Fruit fly (Drosophila melanogaster): ENCODE measurements around the gene lmgA.

The lmgA gene

DNA sequence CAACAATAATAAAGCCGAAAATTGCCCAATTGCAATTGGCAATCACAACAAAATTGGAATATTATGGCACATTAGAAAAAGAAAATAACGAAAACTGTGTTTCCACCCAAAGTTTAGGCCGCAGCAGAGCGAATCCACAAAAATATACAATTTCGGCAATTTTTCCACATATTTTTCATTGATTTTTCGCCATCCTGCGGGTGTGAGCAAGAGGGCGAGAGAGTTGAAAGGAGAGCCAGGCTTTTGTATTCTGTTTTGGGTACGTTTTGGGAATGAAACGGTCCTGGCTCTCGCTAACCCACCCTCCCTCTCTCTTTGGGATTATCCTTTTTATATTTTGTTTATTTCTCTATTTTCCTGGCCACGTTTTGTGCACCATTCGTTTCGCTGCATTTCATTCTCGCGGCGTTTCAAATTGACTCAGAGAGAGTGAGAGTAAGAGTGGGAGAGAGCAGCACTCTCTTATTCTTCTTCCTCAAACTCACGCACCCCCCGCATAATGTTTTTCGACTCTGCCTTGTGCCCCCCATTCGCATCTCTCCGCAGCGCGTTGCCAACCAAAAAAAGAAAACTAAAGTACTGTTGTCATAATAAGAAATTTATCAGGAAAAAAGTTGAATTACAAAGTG is 15.4 kb upstream of the lmgA start:
- TF ChIP-seq CG7101 (tag; optimal IDR thresholded peaks at IDR 0.05) = no peak
- no peak for TF ChIP-seq CG7045 (GFP tag; optimal IDR thresholded peaks at IDR 0.05)
- TF ChIP-seq pad (GFP tag; optimal IDR thresholded peaks at IDR 0.05) = no peak
- no peak for TF ChIP-seq Mnt (GFP tag; optimal IDR thresholded peaks at IDR 0.05)
- TF ChIP-seq CG12768 (GFP tag; optimal IDR thresholded peaks at IDR 0.05) = no peak
- no peak for TF ChIP-seq CG33017 (tag; optimal IDR thresholded peaks at IDR 0.05)
- no peak for TF ChIP-seq bab1 (GFP tag; optimal IDR thresholded peaks at IDR 0.05)
- no peak for TF ChIP-seq CG1620 (GFP tag; optimal IDR thresholded peaks at IDR 0.05)
- no peak for TF ChIP-seq tj (GFP tag; optimal IDR thresholded peaks at IDR 0.05)
- no peak for TF ChIP-seq Hr96 (GFP tag; optimal IDR thresholded peaks at IDR 0.05)
- no peak for TF ChIP-seq cnc (optimal IDR thresholded peaks at IDR 0.05)
- no peak for TF ChIP-seq kay (GFP tag; ENCODE audit: borderline replicate concordance)

DNA sequence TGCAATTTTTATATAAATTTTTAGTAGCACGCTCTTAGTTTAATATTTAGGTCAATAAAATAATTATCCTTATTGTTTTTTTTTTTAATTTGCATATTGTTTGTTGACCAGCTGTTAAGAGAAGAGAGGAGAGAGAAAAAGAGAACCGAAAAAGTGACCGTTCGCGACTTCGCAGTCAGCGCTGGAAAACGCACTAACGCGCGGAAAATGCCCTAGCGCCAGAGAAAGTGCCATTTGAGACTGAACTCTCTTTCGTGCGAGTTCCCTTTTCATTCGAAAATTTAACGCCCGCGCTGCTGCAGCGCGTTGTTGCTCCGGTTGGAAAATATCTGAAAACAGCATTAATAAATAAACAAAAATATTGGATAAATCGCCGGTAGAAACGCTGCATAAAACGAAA is 14.7 kb upstream of the lmgA start:
- no peak for TF ChIP-seq CG33017 (tag; optimal IDR thresholded peaks at IDR 0.05)
- no peak for TF ChIP-seq CG1620 (GFP tag; optimal IDR thresholded peaks at IDR 0.05)
- TF ChIP-seq CG14711 (tag; optimal IDR thresholded peaks at IDR 0.05) = no peak
- TF ChIP-seq tj (GFP tag; optimal IDR thresholded peaks at IDR 0.05) = no peak
- TF ChIP-seq Clk (GFP tag; optimal IDR thresholded peaks at IDR 0.05) = no peak
- no peak for TF ChIP-seq Hr96 (GFP tag; optimal IDR thresholded peaks at IDR 0.05)
- no peak for TF ChIP-seq Crg-1 (GFP tag; optimal IDR thresholded peaks at IDR 0.05)
- TF ChIP-seq Mnt (GFP tag; optimal IDR thresholded peaks at IDR 0.05) = no peak
- no peak for TF ChIP-seq CG12768 (GFP tag; optimal IDR thresholded peaks at IDR 0.05)
- no peak for TF ChIP-seq CG5204 (GFP tag; optimal IDR thresholded peaks at IDR 0.05)

DNA sequence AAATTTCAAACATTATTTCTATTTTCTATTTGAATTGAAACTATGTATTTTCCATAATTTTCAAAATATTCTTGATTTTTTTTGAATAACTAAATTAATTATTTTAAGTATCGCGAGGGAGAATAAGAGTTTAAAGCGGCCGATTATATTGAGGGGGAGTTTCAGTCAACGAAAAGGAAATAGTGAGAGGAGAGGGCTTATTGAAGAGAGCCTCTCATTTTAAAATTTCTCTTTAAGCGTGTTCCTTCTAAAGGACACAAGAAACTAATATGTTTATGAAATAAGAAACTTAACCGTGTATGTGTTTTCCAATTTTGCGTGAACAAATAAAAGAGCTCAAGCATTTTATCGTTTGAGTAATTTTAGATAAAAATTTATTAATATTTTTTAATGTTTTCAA is 14.2 kb upstream of the lmgA start:
- TF ChIP-seq toe (GFP tag; optimal IDR thresholded peaks at IDR 0.05) (no peak), Hr96 (GFP tag; optimal IDR thresholded peaks at IDR 0.05) (no peak), CG5204 (GFP tag; optimal IDR thresholded peaks at IDR 0.05) (no peak), CG33017 (tag; optimal IDR thresholded peaks at IDR 0.05) (no peak), ovo (GFP tag; optimal IDR thresholded peaks at IDR 0.05) (no peak), pad (GFP tag; optimal IDR thresholded peaks at IDR 0.05) (no peak), Mnt (GFP tag; optimal IDR thresholded peaks at IDR 0.05) (no peak), bab1 (GFP tag; optimal IDR thresholded peaks at IDR 0.05) (no peak), CG7045 (GFP tag; optimal IDR thresholded peaks at IDR 0.05) (no peak), CG7101 (tag; optimal IDR thresholded peaks at IDR 0.05) (no peak), Crg-1 (GFP tag; optimal IDR thresholded peaks at IDR 0.05) (no peak), CG1620 (GFP tag; optimal IDR thresholded peaks at IDR 0.05) (no peak), kay (GFP tag; ENCODE audit: borderline replicate concordance) (no peak), CG12768 (GFP tag; optimal IDR thresholded peaks at IDR 0.05) (no peak), cic (GFP tag; optimal IDR thresholded peaks at IDR 0.05) (no peak), CG11617 (GFP tag; optimal IDR thresholded peaks at IDR 0.05) (no peak), Clk (GFP tag; optimal IDR thresholded peaks at IDR 0.05) (no peak), CG14711 (tag; optimal IDR thresholded peaks at IDR 0.05) (no peak), tj (GFP tag; optimal IDR thresholded peaks at IDR 0.05) (no peak), cnc (optimal IDR thresholded peaks at IDR 0.05) (no peak)

DNA sequence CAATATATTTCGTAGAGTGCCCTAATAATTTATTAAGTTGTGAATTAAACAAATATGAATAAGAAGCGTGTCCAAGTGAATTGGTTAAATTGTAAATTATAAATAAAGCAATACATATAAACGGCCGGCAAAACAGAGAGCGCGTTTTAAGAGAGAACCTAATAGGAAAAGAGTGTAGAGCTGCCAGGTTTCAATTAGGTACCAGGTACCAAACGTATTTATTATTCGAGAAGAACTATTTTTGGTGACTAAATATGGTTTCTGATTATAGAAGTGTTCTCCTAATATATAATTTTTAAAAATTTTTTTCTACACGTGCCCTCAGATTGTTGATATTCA is 13.8 kb upstream of the lmgA start:
- TF ChIP-seq toe (GFP tag; optimal IDR thresholded peaks at IDR 0.05) = no peak
- TF ChIP-seq CG14711 (tag; optimal IDR thresholded peaks at IDR 0.05) = peak; percentile 46
- no peak for TF ChIP-seq cic (GFP tag; optimal IDR thresholded peaks at IDR 0.05)
- TF ChIP-seq Clk (GFP tag; optimal IDR thresholded peaks at IDR 0.05) = no peak

DNA sequence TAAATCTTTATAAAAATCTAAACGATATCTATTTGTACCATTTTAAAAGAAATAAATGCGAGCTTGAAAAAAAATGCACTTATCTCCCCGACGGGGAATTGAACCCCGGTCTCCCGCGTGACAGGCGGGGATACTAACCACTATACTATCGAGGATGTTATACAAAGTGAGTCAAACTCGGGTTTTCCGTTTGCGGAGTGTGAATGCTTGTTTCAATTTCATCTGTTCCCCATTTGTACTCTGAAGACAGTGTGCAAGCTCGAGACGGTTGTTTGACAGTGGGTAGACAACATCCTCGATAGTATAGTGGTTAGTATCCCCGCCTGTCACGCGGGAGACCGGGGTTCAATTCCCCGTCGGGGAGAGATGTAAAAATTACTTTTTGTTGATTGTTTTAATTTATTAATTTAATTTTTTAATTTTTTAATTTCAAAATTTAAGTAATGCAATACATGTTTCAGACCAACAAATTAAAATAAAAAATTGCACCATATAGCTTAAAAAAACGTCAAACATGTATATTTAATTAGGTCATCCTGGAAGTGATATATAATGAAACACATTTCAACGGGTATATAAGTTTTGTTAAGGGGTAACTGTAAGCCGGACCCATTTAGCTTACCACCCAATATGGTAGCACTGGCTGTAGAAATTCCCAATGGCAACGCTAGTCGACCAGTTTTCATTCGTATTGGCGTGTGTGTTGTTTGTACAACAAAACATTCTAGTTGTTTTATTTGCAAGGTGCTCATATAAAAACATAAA is 13.2 kb upstream of the lmgA start, which contains the start of gene Sema1a:
TSS of gene Sema1a (plus strand) at position 679 of the 765 bp plus-strand sequence.
- TF ChIP-seq Mnt (GFP tag; optimal IDR thresholded peaks at IDR 0.05) = no peak
- TF ChIP-seq bab1 (GFP tag; optimal IDR thresholded peaks at IDR 0.05) = peak; percentile 68
- TF ChIP-seq CG14711 (tag; optimal IDR thresholded peaks at IDR 0.05) = no peak
- TF ChIP-seq cnc (optimal IDR thresholded peaks at IDR 0.05) = no peak
- TF ChIP-seq ovo (GFP tag; optimal IDR thresholded peaks at IDR 0.05) = no peak
- TF ChIP-seq CG7101 (tag; optimal IDR thresholded peaks at IDR 0.05) = peak; percentile 17
- TF ChIP-seq pad (GFP tag; optimal IDR thresholded peaks at IDR 0.05) = peak; percentile 50
- no peak for TF ChIP-seq CG5204 (GFP tag; optimal IDR thresholded peaks at IDR 0.05)
- no peak for TF ChIP-seq Clk (GFP tag; optimal IDR thresholded peaks at IDR 0.05)
- TF ChIP-seq CG12768 (GFP tag; optimal IDR thresholded peaks at IDR 0.05) = no peak
- TF ChIP-seq kay (GFP tag; ENCODE audit: borderline replicate concordance) = peak; percentile 47
- peak; percentile 0 for TF ChIP-seq CG7045 (GFP tag; optimal IDR thresholded peaks at IDR 0.05)
- no peak for TF ChIP-seq CG33017 (tag; optimal IDR thresholded peaks at IDR 0.05)
- no peak for TF ChIP-seq tj (GFP tag; optimal IDR thresholded peaks at IDR 0.05)
- peak; percentile 36 for TF ChIP-seq CG11617 (GFP tag; optimal IDR thresholded peaks at IDR 0.05)
- TF ChIP-seq CG1620 (GFP tag; optimal IDR thresholded peaks at IDR 0.05) = peak; percentile 48
- TF ChIP-seq toe (GFP tag; optimal IDR thresholded peaks at IDR 0.05) = peak; percentile 59
- TF ChIP-seq Hr96 (GFP tag; optimal IDR thresholded peaks at IDR 0.05) = no peak
- peak; percentile 16 for TF ChIP-seq cic (GFP tag; optimal IDR thresholded peaks at IDR 0.05)
- no peak for TF ChIP-seq Crg-1 (GFP tag; optimal IDR thresholded peaks at IDR 0.05)

DNA sequence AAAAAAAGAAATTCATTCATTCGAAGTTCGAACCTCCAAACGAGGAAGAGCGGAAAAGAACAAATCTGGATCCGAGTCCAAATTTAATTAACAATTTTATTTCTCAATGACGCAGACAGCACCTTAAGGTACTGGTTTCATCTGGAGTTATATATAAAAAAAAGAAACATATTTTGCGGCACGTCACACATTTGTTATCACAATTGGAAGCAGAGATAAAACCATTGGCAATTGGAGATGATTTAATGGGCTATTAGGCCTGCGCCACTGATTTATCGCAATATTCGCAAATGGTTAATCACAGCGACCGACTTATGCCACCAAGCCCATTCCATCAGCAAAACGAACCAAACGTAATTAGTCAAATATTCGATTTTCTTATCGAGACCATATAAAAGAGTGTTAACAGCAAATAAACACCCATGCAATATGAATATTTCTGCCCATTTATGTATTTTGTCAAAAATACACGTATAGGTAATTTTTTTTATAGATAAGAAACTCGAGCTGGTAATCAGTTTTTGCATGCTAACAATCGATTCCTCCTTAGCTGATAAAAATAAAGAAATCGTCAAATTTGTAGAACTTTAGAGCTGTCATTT is 10.1 kb upstream of the lmgA start:
- TF ChIP-seq kay (GFP tag; ENCODE audit: borderline replicate concordance) = peak; percentile 65
- no peak for TF ChIP-seq ovo (GFP tag; optimal IDR thresholded peaks at IDR 0.05)
- TF ChIP-seq CG7045 (GFP tag; optimal IDR thresholded peaks at IDR 0.05) = no peak
- no peak for TF ChIP-seq Crg-1 (GFP tag; optimal IDR thresholded peaks at IDR 0.05)
- no peak for TF ChIP-seq CG14711 (tag; optimal IDR thresholded peaks at IDR 0.05)
- TF ChIP-seq Hr96 (GFP tag; optimal IDR thresholded peaks at IDR 0.05) = no peak

Measured in whole organism, adult.